Fruit fly (Drosophila melanogaster) Kc167 (cell line): Measurements from ENCODE around the gene CG3744.

ENCODE experiments used
- Myc ChIP-seq: fragments of >200 bp; optimal IDR thresholded peaks from 2 replicates; lab custom pipeline; 2017; ENCODE audit warnings: missing external identifiers
- Sin3A ChIP-seq: fragments of >200 bp; optimal IDR thresholded peaks from 2 replicates; lab custom pipeline; 2018; ENCODE audit warnings: missing external identifiers
- h ChIP-seq: fragments of >200 bp; optimal IDR thresholded peaks from 3 replicates; lab custom pipeline; 2018; ENCODE audit warnings: missing external identifiers
- psq ChIP-seq: fragments of >200 bp; optimal IDR thresholded peaks from 2 replicates; lab custom pipeline; 2017; ENCODE audit warnings: missing external identifiers

dm6 chr3R:24845952-24846848 is 30.3 kb downstream of the CG3744 start:
- TF ChIP-seq psq (lab: Kevin White, UChicago) (no peak), Sin3A (lab: Kevin White, UChicago) (no peak), Myc (lab: Kevin White, UChicago) (no peak), h (lab: Kevin White, UChicago) (no peak)
